1 worm cellular context compared by ENCODE assay signal in the genomic region with DNA sequence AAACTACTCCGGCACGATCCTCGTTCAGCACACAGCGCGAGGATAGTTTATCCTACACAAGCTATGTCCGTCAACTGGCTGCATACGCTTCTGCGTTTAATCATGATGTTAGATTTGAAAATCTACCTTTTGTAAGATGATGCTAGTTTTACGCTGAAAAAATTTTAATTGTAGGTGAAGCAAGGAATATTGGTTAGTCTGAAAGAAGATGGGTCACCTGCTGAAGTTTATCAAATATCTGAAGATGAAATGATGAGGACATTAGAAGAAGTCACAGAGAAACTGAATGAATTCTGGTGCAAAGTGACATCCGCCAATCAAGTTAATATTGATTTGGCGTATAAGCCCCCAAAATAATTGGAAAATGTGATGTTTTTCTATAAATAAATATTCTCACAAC.
TF ChIP-seq lines count a peak whose summit lies in the region.

No protein-coding gene starts in this region.

TF ChIP-seq in whole organism, L4 larva, 104 proteins besides CTCF, POLR2A, EP300 and RAD21 (continued from another document):
- TF ChIP-seq ceh-28 (tag; optimal IDR thresholded peaks at IDR 0.05; lab: Kevin White, UChicago) (no peak), nhr-111 (GFP tag; optimal IDR thresholded peaks at IDR 0.05; lab: Kevin White, UChicago) (no peak)
TF ChIP-seq in whole organism, L4 larva: peak in this region for 19.
